Worm (Caenorhabditis elegans): ENCODE measurements around the gene Y57G11C.38.
A peak's percentile ranks its signal among the peaks of the same experiment; 100 is the strongest.

Y57G11C.38 gene

DNA sequence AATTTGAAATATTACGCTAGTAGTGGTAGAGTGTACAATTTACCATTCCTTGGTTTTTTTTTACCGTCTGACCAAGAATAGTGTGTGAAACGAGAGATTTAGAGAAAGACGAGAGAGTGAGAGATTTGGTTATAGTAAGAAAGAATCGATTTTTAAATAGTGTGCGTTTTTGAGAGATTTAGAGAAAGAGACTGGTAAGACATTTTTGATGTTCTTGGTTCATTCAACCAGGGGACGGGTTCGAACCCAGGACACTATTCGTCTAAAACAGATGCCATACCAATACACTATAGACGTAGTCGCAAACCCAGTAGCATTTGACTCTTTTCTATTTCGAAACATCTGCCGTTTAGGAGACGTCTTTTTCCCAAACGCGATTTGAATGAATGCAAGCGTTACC lies 24.2 kb upstream of the Y57G11C.38 start (continued):
- TF ChIP-seq mes-2 (tag; optimal IDR thresholded peaks at IDR 0.05; ENCODE audit: poor library complexity, severe bottlenecking) (peak; percentile 84), ceh-20 (GFP tag; IDR thresholded peaks at IDR 0.05) (peak; percentile 85), madf-5 (GFP tag; IDR thresholded peaks at IDR 0.05) (0 out of 4 replicates have a peak, but pooled peaks of 1 of the 2 experiments have one; percentile 19), hif-1 (tag; optimal IDR thresholded peaks at IDR 0.05) (peak; percentile 32 to 51), F10B5.3 (tag; optimal IDR thresholded peaks at IDR 0.05) (peak; percentile 6), php-3 (GFP tag; IDR thresholded peaks at IDR 0.05) (peak; percentile 87), nhr-48 (tag; optimal IDR thresholded peaks at IDR 0.05) (peak; percentile 64), snpc-1.2 (GFP tag; IDR thresholded peaks at IDR 0.05) (peak; percentile 99), spr-1 (tag; optimal IDR thresholded peaks at IDR 0.05) (peak; percentile 74), F26F4.8 (GFP tag; conservative IDR thresholded peaks at IDR 0.05) (no peak), ceh-28 (tag; optimal IDR thresholded peaks at IDR 0.05) (peak; percentile 21), saeg-2 (GFP tag; IDR thresholded peaks at IDR 0.05) (no peak; the same call in 1 of the 2 replicates), pha-4 (GFP tag; IDR thresholded peaks at IDR 0.05) (no peak; the same call in none of the 2 replicates), pha-4 (tag; optimal IDR thresholded peaks at IDR 0.05) (no peak), zfp-3 (GFP tag; conservative IDR thresholded peaks at IDR 0.05) (peak; percentile 76; the same call in 1 of the 2 replicates), unc-39 (tag; optimal IDR thresholded peaks at IDR 0.05) (no peak), nhr-28 (tag; optimal IDR thresholded peaks at IDR 0.05) (peak; percentile 42), fkh-10 (GFP tag; optimal IDR thresholded peaks at IDR 0.05) (peak; percentile 18), attf-4 (tag; optimal IDR thresholded peaks at IDR 0.05) (no peak), nhr-11 (tag; optimal IDR thresholded peaks at IDR 0.05) (peak; percentile 30), D1046.2 (GFP tag; IDR thresholded peaks at IDR 0.05) (no peak), egl-43 (GFP tag; IDR thresholded peaks at IDR 0.05) (no peak), aly-2 (tag; optimal IDR thresholded peaks at IDR 0.05) (no peak), aha-1 (tag) (no peak), fos-1 (tag; optimal IDR thresholded peaks at IDR 0.05) (no peak), daf-19 (GFP tag; conservative IDR thresholded peaks at IDR 0.05) (peak; percentile 90), dpl-1 (GFP tag; optimal IDR thresholded peaks at IDR 0.05) (peak; percentile 44), nhr-41 (GFP tag; IDR thresholded peaks at IDR 0.05) (no peak), ctbp-1 (GFP tag; IDR thresholded peaks at IDR 0.05) (peak; percentile 91), snpc-4 (tag; optimal IDR thresholded peaks at IDR 0.05) (no peak), daf-16 (GFP tag; optimal IDR thresholded peaks at IDR 0.05) (peak; percentile 64 to 82), daf-16 (tag; optimal IDR thresholded peaks at IDR 0.05) (peak; percentile 52), Y48G9A.11 (GFP tag; IDR thresholded peaks at IDR 0.05) (no peak), daf-8 (GFP tag; IDR thresholded peaks at IDR 0.05) (no peak), Y75B8A.6 (GFP tag; IDR thresholded peaks at IDR 0.05) (no peak), mdt-29 (GFP tag; IDR thresholded peaks at IDR 0.05) (peak; percentile 80; the same call in 1 of the 2 replicates), lir-3 (tag; optimal IDR thresholded peaks at IDR 0.05) (peak; percentile 84), lin-29 (GFP tag; IDR thresholded peaks at IDR 0.05) (peak; percentile 68), tag-97 (GFP tag; IDR thresholded peaks at IDR 0.05) (no peak), mep-1 (tag; optimal IDR thresholded peaks at IDR 0.05) (peak; percentile 92), madf-9 (GFP tag; conservative IDR thresholded peaks at IDR 0.05) (peak; percentile 65), hmg-1.1 (GFP tag; IDR thresholded peaks at IDR 0.05) (peak; percentile 93), lim-7 (GFP tag; IDR thresholded peaks at IDR 0.05) (no peak), jun-1 (tag; optimal IDR thresholded peaks at IDR 0.05) (no peak), ceh-44 (GFP tag; IDR thresholded peaks at IDR 0.05) (no peak), lin-39 (tag; optimal IDR thresholded peaks at IDR 0.05) (no peak), set-16 (GFP tag; IDR thresholded peaks at IDR 0.05) (no peak), dmd-8 (GFP tag; IDR thresholded peaks at IDR 0.05) (no peak; the same call in 1 of the 2 replicates), dve-1 (tag; optimal IDR thresholded peaks at IDR 0.05; ENCODE audit: insufficient read depth) (peak; percentile 87), unc-62 (GFP tag; optimal IDR thresholded peaks at IDR 0.05 in 1 of 2) (no peak), unc-62 (tag; optimal IDR thresholded peaks at IDR 0.05) (no peak), nhr-42 (GFP tag; IDR thresholded peaks at IDR 0.05) (no peak), nhr-6 (tag; optimal IDR thresholded peaks at IDR 0.05) (no peak)
